Fruit fly (Drosophila melanogaster) whole organism, pupa: Measurements from ENCODE around the gene CG14230.

Experiments
- CG10348 ChIP-seq: fragments of 200-800 bp; sonication (Bioruptor generic); IDR thresholded peaks from 2 replicates; pipeline ENCODE4 v1.3.6; 2022; ENCODE audit warnings: missing biosample characterization, missing genetic modification characterization
- CG34367 ChIP-seq: fragments of 200-800 bp; sonication (Bioruptor generic); optimal IDR thresholded peaks from 2 replicates; lab custom pipeline; 2018; ENCODE audit warnings: missing biosample characterization, mild to moderate bottlenecking, missing genetic modification characterization
- CG8301 ChIP-seq: fragments of 200-800 bp; sonication (Bioruptor generic); optimal IDR thresholded peaks from 2 replicates; lab custom pipeline; 2018; ENCODE audit warnings: missing biosample characterization, mild to moderate bottlenecking, missing genetic modification characterization
- EcR ChIP-seq: fragments of 200-800 bp; sonication (Bioruptor generic); optimal IDR thresholded peaks from 3 replicates; lab custom pipeline; 2019; ENCODE audit warnings: missing biosample characterization, missing genetic modification characterization, mild to moderate bottlenecking, moderate library complexity, missing genetic modification reagents
- gl ChIP-seq: fragments of 200-800 bp; sonication (Bioruptor generic); optimal IDR thresholded peaks from 2 replicates; lab custom pipeline; 2018; ENCODE audit warnings: missing biosample characterization, mild to moderate bottlenecking, missing genetic modification characterization
- rn ChIP-seq: fragments of 200-800 bp; sonication (Bioruptor generic); IDR thresholded peaks from 2 replicates; pipeline ENCODE4 v1.3.6; 2022; ENCODE audit warnings: missing biosample characterization, missing genetic modification characterization

dm6 chrX:19665684-19666141 lies 38.3 kb upstream of the CG14230 start:
- peak; percentile 11 for TF ChIP-seq CG8301
- 0 out of 2 replicates have a peak, but pooled peaks have one; percentile 27 for TF ChIP-seq rn
- TF ChIP-seq gl (tag; lab: Kevin White, UChicago), result no peak
- TF ChIP-seq CG34367 (tag; lab: Kevin White, UChicago), result no peak
- peak; percentile 46 for TF ChIP-seq EcR (GFP tag; lab: Kevin White, UChicago)
- no peak for TF ChIP-seq CG10348 (GFP tag; lab: Robert Waterston, UW)
